Fruit fly (Drosophila melanogaster) whole organism: ENCODE measurements around the gene mRpL36.

Experiments
- CG8478 ChIP-seq: fragments of >200 bp; optimal IDR thresholded peaks from 2 replicates; lab custom pipeline; 2018; ENCODE audit warnings: inconsistent platforms
- Dll ChIP-seq: fragments of >200 bp; optimal IDR thresholded peaks from 2 replicates; lab custom pipeline; 2017
- EcR ChIP-seq, 2 experiments: fragments of >200 bp; optimal IDR thresholded peaks; 2 replicates each; lab custom pipeline; 2017; ENCODE audit warnings: missing biosample characterization in 2 of 2, missing genetic modification characterization in 2 of 2, missing genetic modification reagents in 2 of 2
- pan ChIP-seq: fragments of >200 bp; optimal IDR thresholded peaks from 2 replicates; lab custom pipeline; 2017
- psq ChIP-seq: fragments of >200 bp; optimal IDR thresholded peaks from 2 replicates; lab custom pipeline; 2017
- usp ChIP-seq: fragments of >200 bp; optimal IDR thresholded peaks from 2 replicates; lab custom pipeline; 2017; ENCODE audit warnings: missing biosample characterization, missing genetic modification characterization, mixed read lengths

DNA sequence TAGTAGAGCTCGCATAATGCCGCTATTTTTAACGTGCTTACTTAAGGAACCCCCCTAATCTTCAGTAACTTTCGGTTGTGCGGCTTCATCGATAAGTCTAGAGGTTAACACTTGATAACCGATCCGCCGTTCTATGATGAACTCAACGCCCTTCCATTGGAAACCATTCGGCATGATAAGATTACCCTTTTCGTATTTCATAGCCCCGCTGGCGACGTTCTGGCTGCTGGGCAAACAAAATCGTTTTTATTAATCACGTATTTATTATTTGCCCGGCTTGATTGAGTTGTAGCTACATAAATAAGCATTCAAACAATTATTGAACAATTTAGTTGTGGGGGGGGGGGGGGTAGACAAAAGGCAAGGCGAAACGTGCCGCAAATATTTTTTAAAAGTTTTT is 31.4 kb downstream of the mRpL36 start:
- TF ChIP-seq psq = no peak
- TF ChIP-seq CG8478 (lab: Kevin White, UChicago) = no peak
- no peak for TF ChIP-seq Dll
- TF ChIP-seq EcR (GFP tag; optimal IDR thresholded peaks at IDR 0.05; lab: Kevin White, UChicago) = no peak
- no peak for TF ChIP-seq pan (lab: Kevin White, UChicago)
- TF ChIP-seq usp (GFP tag; lab: Kevin White, UChicago) = no peak
